Fruit fly (Drosophila melanogaster) whole organism, prepupa: Measurements from ENCODE around the gene Ir7c.

Source experiments
- CG10631 ChIP-seq: fragments of 200-800 bp; sonication (Bioruptor generic); optimal IDR thresholded peaks from 2 replicates; lab custom pipeline; 2016; ENCODE audit warnings: missing biosample characterization, missing genetic modification characterization
- CG10669 ChIP-seq: fragments of 200-800 bp; sonication (Bioruptor generic); optimal IDR thresholded peaks from 3 replicates; lab custom pipeline; 2018; ENCODE audit warnings: missing biosample characterization, mild to moderate bottlenecking, missing genetic modification characterization, moderate library complexity
- CG11294 ChIP-seq: fragments of 200-800 bp; sonication (Bioruptor generic); IDR thresholded peaks from 2 replicates; pipeline ENCODE4 v1.3.6; 2022; ENCODE audit warnings: missing biosample characterization, missing genetic modification characterization
- CG11762 ChIP-seq: fragments of 200-800 bp; sonication (Bioruptor generic); optimal IDR thresholded peaks from 3 replicates; lab custom pipeline; 2016; ENCODE audit warnings: missing biosample characterization, missing genetic modification characterization; ENCODE audit not compliant: insufficient read depth
- CG11902 ChIP-seq: fragments of 200-800 bp; sonication (Bioruptor generic); optimal IDR thresholded peaks from 3 replicates; lab custom pipeline; 2016; ENCODE audit warnings: missing biosample characterization, missing genetic modification characterization
- CG16779 ChIP-seq: fragments of 200-800 bp; sonication (Bioruptor generic); optimal IDR thresholded peaks from 3 replicates; lab custom pipeline; 2017; ENCODE audit warnings: missing biosample characterization, mild to moderate bottlenecking, missing genetic modification characterization
- CG3032 ChIP-seq: fragments of 200-800 bp; optimal IDR thresholded peaks from 2 replicates; lab custom pipeline; 2019; ENCODE audit warnings: missing biosample characterization, mild to moderate bottlenecking, missing genetic modification characterization, moderate library complexity
- CG31627 ChIP-seq: fragments of 200-800 bp; sonication (Bioruptor generic); optimal IDR thresholded peaks from 3 replicates; lab custom pipeline; 2016; ENCODE audit warnings: missing biosample characterization, missing genetic modification characterization
- CG32006 ChIP-seq: fragments of 200-800 bp; sonication (Bioruptor generic); optimal IDR thresholded peaks from 3 replicates; lab custom pipeline; 2017; ENCODE audit warnings: missing biosample characterization, mild to moderate bottlenecking, missing genetic modification characterization
- CG34406 ChIP-seq: fragments of 200-800 bp; sonication (Bioruptor generic); optimal IDR thresholded peaks from 3 replicates; lab custom pipeline; 2016; ENCODE audit warnings: missing biosample characterization, missing genetic modification characterization
- CG4318 ChIP-seq: fragments of 200-800 bp; sonication (Bioruptor generic); optimal IDR thresholded peaks from 3 replicates; lab custom pipeline; 2017; ENCODE audit warnings: missing biosample characterization, mild to moderate bottlenecking, missing genetic modification characterization
- CG6163 ChIP-seq: fragments of 200-800 bp; sonication (Bioruptor generic); IDR thresholded peaks from 3 replicates; pipeline ENCODE4 v1.3.6; 2022; ENCODE audit warnings: missing biosample characterization, missing genetic modification characterization
- CG6276 ChIP-seq: fragments of 200-800 bp; sonication (Bioruptor generic); optimal IDR thresholded peaks from 2 replicates; lab custom pipeline; 2017; ENCODE audit warnings: missing biosample characterization, mild to moderate bottlenecking, missing genetic modification characterization
- CG6792 ChIP-seq: fragments of 200-800 bp; sonication (Bioruptor generic); optimal IDR thresholded peaks from 3 replicates; lab custom pipeline; 2016; ENCODE audit warnings: missing biosample characterization, missing genetic modification characterization
- CG6808 ChIP-seq: fragments of 200-800 bp; sonication (Bioruptor generic); optimal IDR thresholded peaks from 3 replicates; lab custom pipeline; 2017; ENCODE audit warnings: missing biosample characterization, missing genetic modification characterization, mild to moderate bottlenecking, moderate library complexity, missing genetic modification reagents
- CG6854 ChIP-seq: fragments of 200-800 bp; sonication (Bioruptor generic); optimal IDR thresholded peaks from 2 replicates; lab custom pipeline; 2017; ENCODE audit warnings: missing biosample characterization, mild to moderate bottlenecking, missing genetic modification characterization
- CG7368 ChIP-seq: fragments of 200-800 bp; sonication (Bioruptor generic); optimal IDR thresholded peaks from 3 replicates; lab custom pipeline; 2016; ENCODE audit warnings: missing biosample characterization, missing genetic modification characterization
- CG8119 ChIP-seq: fragments of 200-800 bp; sonication (Bioruptor generic); IDR thresholded peaks from 3 replicates; pipeline ENCODE4 v1.3.6; 2022; ENCODE audit warnings: missing biosample characterization, missing genetic modification characterization
- CG8319 ChIP-seq: fragments of 200-800 bp; sonication (Bioruptor generic); optimal IDR thresholded peaks from 3 replicates; lab custom pipeline; 2016; ENCODE audit warnings: missing biosample characterization, missing genetic modification characterization
- CG8632 ChIP-seq: fragments of 200-800 bp; sonication (Bioruptor generic); optimal IDR thresholded peaks from 3 replicates; lab custom pipeline; 2016; ENCODE audit warnings: missing biosample characterization, missing genetic modification characterization
- Eip75B ChIP-seq: fragments of 200-800 bp; sonication (Bioruptor generic); optimal IDR thresholded peaks from 3 replicates; lab custom pipeline; 2016; ENCODE audit warnings: missing biosample characterization, missing genetic modification characterization
- Eip93F ChIP-seq: fragments of 200-800 bp; sonication (Bioruptor generic); optimal IDR thresholded peaks from 2 replicates; lab custom pipeline; 2016; ENCODE audit warnings: missing biosample characterization, mild to moderate bottlenecking, missing genetic modification characterization
- Ets21C ChIP-seq: fragments of 200-800 bp; sonication (Bioruptor generic); optimal IDR thresholded peaks from 3 replicates; lab custom pipeline; 2016; ENCODE audit warnings: missing biosample characterization, missing genetic modification characterization
- Hr38 ChIP-seq: sonication (Bioruptor generic); optimal IDR thresholded peaks from 2 replicates; lab custom pipeline; 2016; ENCODE audit warnings: missing biosample characterization, missing genetic modification characterization
- Hr39 ChIP-seq: fragments of 200-800 bp; sonication (Bioruptor generic); optimal IDR thresholded peaks from 2 replicates; lab custom pipeline; 2016; ENCODE audit warnings: missing biosample characterization, missing genetic modification characterization
- Hr4 ChIP-seq: fragments of 200-800 bp; sonication (Bioruptor generic); optimal IDR thresholded peaks from 3 replicates; lab custom pipeline; 2016; ENCODE audit warnings: missing biosample characterization, missing genetic modification characterization
- Lpt ChIP-seq: fragments of 200-800 bp; sonication (Bioruptor generic); optimal IDR thresholded peaks from 3 replicates; lab custom pipeline; 2016; ENCODE audit warnings: missing biosample characterization, missing genetic modification characterization
- Met ChIP-seq: fragments of 200-800 bp; sonication (Bioruptor generic); optimal IDR thresholded peaks from 3 replicates; lab custom pipeline; 2016; ENCODE audit warnings: missing biosample characterization, missing genetic modification characterization
- OdsH ChIP-seq: fragments of 200-800 bp; sonication (Bioruptor generic); optimal IDR thresholded peaks from 3 replicates; lab custom pipeline; 2016; ENCODE audit warnings: missing biosample characterization, missing genetic modification characterization
- Smox ChIP-seq: fragments of 200-800 bp; sonication (Bioruptor generic); optimal IDR thresholded peaks from 3 replicates; lab custom pipeline; 2016; ENCODE audit warnings: missing biosample characterization, missing genetic modification characterization
- Sox102F ChIP-seq: fragments of 200-800 bp; sonication (Bioruptor generic); optimal IDR thresholded peaks from 2 replicates; lab custom pipeline; 2016; ENCODE audit warnings: missing biosample characterization, mild to moderate bottlenecking, missing genetic modification characterization
- Sox14 ChIP-seq: fragments of 200-800 bp; sonication (Bioruptor generic); optimal IDR thresholded peaks from 3 replicates; lab custom pipeline; 2016; ENCODE audit warnings: missing biosample characterization, missing genetic modification characterization
- Sox15 ChIP-seq: fragments of 200-800 bp; sonication (Bioruptor generic); optimal IDR thresholded peaks from 3 replicates; lab custom pipeline; 2016; ENCODE audit warnings: missing biosample characterization, missing genetic modification characterization
- achi ChIP-seq: fragments of 200-800 bp; sonication (Bioruptor generic); optimal IDR thresholded peaks from 3 replicates; lab custom pipeline; 2016; ENCODE audit warnings: missing biosample characterization, missing genetic modification characterization
- cyc ChIP-seq: fragments of 200-800 bp; sonication (Bioruptor generic); optimal IDR thresholded peaks from 3 replicates; lab custom pipeline; 2016; ENCODE audit warnings: missing biosample characterization, missing genetic modification characterization
- dac ChIP-seq: fragments of 200-800 bp; sonication (Bioruptor generic); optimal IDR thresholded peaks from 2 replicates; lab custom pipeline; 2017; ENCODE audit warnings: missing biosample characterization, mild to moderate bottlenecking, missing genetic modification characterization
- dsx ChIP-seq: fragments of 200-800 bp; optimal IDR thresholded peaks from 3 replicates; lab custom pipeline; 2019; ENCODE audit warnings: missing biosample characterization, mild to moderate bottlenecking, missing genetic modification characterization, moderate library complexity; ENCODE audit not compliant: poor library complexity, severe bottlenecking
- eg ChIP-seq: fragments of 200-800 bp; sonication (Bioruptor generic); IDR thresholded peaks from 3 replicates; pipeline ENCODE4 v1.3.6; 2022; ENCODE audit warnings: missing biosample characterization, missing genetic modification characterization
- esn ChIP-seq: fragments of 200-800 bp; sonication (Bioruptor generic); optimal IDR thresholded peaks from 2 replicates; lab custom pipeline; 2016; ENCODE audit warnings: missing biosample characterization, mild to moderate bottlenecking, missing genetic modification characterization, moderate library complexity
- fd59A ChIP-seq: fragments of 200-800 bp; sonication (Bioruptor generic); optimal IDR thresholded peaks from 2 replicates; lab custom pipeline; 2017; ENCODE audit warnings: missing biosample characterization, mild to moderate bottlenecking, missing genetic modification characterization, missing genetic modification reagents
- fd85E ChIP-seq: fragments of 200-800 bp; sonication (Bioruptor generic); optimal IDR thresholded peaks from 3 replicates; lab custom pipeline; 2016; ENCODE audit warnings: missing biosample characterization, missing genetic modification characterization
- fkh ChIP-seq: fragments of 200-800 bp; sonication (Bioruptor generic); optimal IDR thresholded peaks from 3 replicates; lab custom pipeline; 2017; ENCODE audit warnings: missing biosample characterization, mild to moderate bottlenecking, missing genetic modification characterization, moderate library complexity
- lz ChIP-seq: fragments of 200-800 bp; sonication (Bioruptor generic); optimal IDR thresholded peaks from 3 replicates; lab custom pipeline; 2016; ENCODE audit warnings: missing biosample characterization, missing genetic modification characterization
- net ChIP-seq: fragments of 200-800 bp; sonication (Bioruptor generic); optimal IDR thresholded peaks from 3 replicates; lab custom pipeline; 2016; ENCODE audit warnings: missing biosample characterization, missing genetic modification characterization
- pdm3 ChIP-seq: fragments of 200-800 bp; sonication (Bioruptor generic); optimal IDR thresholded peaks from 3 replicates; lab custom pipeline; 2016; ENCODE audit warnings: missing biosample characterization, missing genetic modification characterization
- spab ChIP-seq: fragments of 200-800 bp; sonication (Bioruptor generic); optimal IDR thresholded peaks from 2 replicates; lab custom pipeline; 2017; ENCODE audit warnings: missing biosample characterization, mild to moderate bottlenecking, missing genetic modification characterization, missing genetic modification reagents
- ss ChIP-seq, 2 experiments: fragments of 200-800 bp; sonication (Bioruptor generic); optimal IDR thresholded peaks; 2 replicates in 1 of 2; 3 replicates in 1 of 2; lab custom pipeline; 2017 to 2018; ENCODE audit warnings: mild to moderate bottlenecking in 2 of 2, missing biosample characterization in 2 of 2, missing genetic modification characterization in 2 of 2, moderate library complexity in 1 of 2
- topi ChIP-seq: fragments of 200-800 bp; sonication (Bioruptor generic); optimal IDR thresholded peaks from 3 replicates; lab custom pipeline; 2016; ENCODE audit warnings: missing biosample characterization, missing genetic modification characterization

Ir7c gene

dm6 chrX:7892539-7892899, 18.3 kb downstream of the Ir7c start (continued):
- TF ChIP-seq CG16779 (tag; lab: Kevin White, UChicago) (no peak), achi (GFP tag; lab: Kevin White, UChicago) (peak; percentile 53), eg (no peak), pdm3 (GFP tag; lab: Kevin White, UChicago) (peak; percentile 67), dac (peak; percentile 28), Sox15 (no peak), esn (peak; percentile 73), Hr38 (GFP tag; lab: Kevin White, UChicago) (no peak), Sox14 (GFP tag; lab: Kevin White, UChicago) (peak; percentile 67), CG32006 (peak; percentile 71), CG8319 (peak; percentile 15), Eip75B (GFP tag; lab: Kevin White, UChicago) (peak; percentile 59), CG6163 (GFP tag; lab: Robert Waterston, UW) (0 out of 3 replicates have a peak, but pooled peaks have one; percentile 25)

- peak; percentile 52 for TF ChIP-seq Met (GFP tag; lab: Kevin White, UChicago)
- TF ChIP-seq dsx (GFP tag; lab: Kevin White, UChicago), result peak; percentile 24
- peak; percentile 28 for TF ChIP-seq CG34406 (GFP tag; lab: Kevin White, UChicago)
- peak; percentile 45 for TF ChIP-seq OdsH (GFP tag; lab: Kevin White, UChicago)
- TF ChIP-seq Sox102F (GFP tag; lab: Kevin White, UChicago), result peak; percentile 42
- TF ChIP-seq CG10631 (GFP tag; lab: Kevin White, UChicago), result peak; percentile 73
- TF ChIP-seq cyc, result peak; percentile 46
- TF ChIP-seq CG6792, result peak; percentile 41
- TF ChIP-seq CG8632 (GFP tag; lab: Kevin White, UChicago), result no peak
- TF ChIP-seq CG4318, result no peak
- no peak for TF ChIP-seq fd59A (GFP tag; lab: Kevin White, UChicago)
- TF ChIP-seq fd85E (GFP tag; lab: Kevin White, UChicago), result no peak
- peak; percentile 26 for TF ChIP-seq CG10669 (GFP tag; lab: Kevin White, UChicago)
- TF ChIP-seq CG6276, result no peak
- TF ChIP-seq Eip93F (GFP tag; lab: Kevin White, UChicago), result peak; percentile 57
- TF ChIP-seq CG8319, result no peak
- no peak for TF ChIP-seq fkh (GFP tag; lab: Kevin White, UChicago)
- TF ChIP-seq Smox (GFP tag; lab: Kevin White, UChicago), result peak; percentile 57
- TF ChIP-seq CG7368 (GFP tag; lab: Kevin White, UChicago), result no peak
- TF ChIP-seq Hr39, result peak; percentile 48
- TF ChIP-seq Ets21C (GFP tag; lab: Kevin White, UChicago), result peak; percentile 13
- peak; percentile 49; the same call in 2 of the 3 replicates for TF ChIP-seq eg
- TF ChIP-seq lz (GFP tag; lab: Kevin White, UChicago), result peak; percentile 57
- TF ChIP-seq CG3032, result peak; percentile 51
- no peak for TF ChIP-seq CG11762 (GFP tag; lab: Kevin White, UChicago)
- no peak for TF ChIP-seq CG11294 (GFP tag; lab: Robert Waterston, UW)
- TF ChIP-seq spab (GFP tag; lab: Kevin White, UChicago), result no peak
- TF ChIP-seq Hr4 (GFP tag; lab: Kevin White, UChicago), result peak; percentile 52
- TF ChIP-seq CG6163 (GFP tag; lab: Robert Waterston, UW), result peak; percentile 56; the same call in 2 of the 3 replicates
- TF ChIP-seq Sox14 (GFP tag; lab: Kevin White, UChicago), result peak; percentile 7
- TF ChIP-seq Lpt (GFP tag; lab: Kevin White, UChicago), result no peak
- peak; percentile 50 for TF ChIP-seq CG31627 (GFP tag; lab: Kevin White, UChicago)
- TF ChIP-seq Sox15, result no peak
- peak; percentile 43; the same call in 1 of the 3 replicates for TF ChIP-seq CG8119 (GFP tag; lab: Robert Waterston, UW)
- TF ChIP-seq ss (GFP tag; optimal IDR thresholded peaks at IDR 0.05; lab: Kevin White, UChicago), result peak in 1 of 2 experiments; percentile 4
- TF ChIP-seq CG6808 (GFP tag; lab: Kevin White, UChicago), result no peak
- TF ChIP-seq topi (GFP tag; lab: Kevin White, UChicago), result peak; percentile 46
- no peak for TF ChIP-seq net
- no peak for TF ChIP-seq CG6854 (GFP tag; lab: Kevin White, UChicago)
- peak; percentile 6 for TF ChIP-seq CG32006
- TF ChIP-seq dac, result no peak
- peak; percentile 1 for TF ChIP-seq CG11902 (GFP tag; lab: Kevin White, UChicago)
Observed at dm6 chrX:7893411-7894122, 19.4 kb downstream of the Ir7c start, which contains the start of the genes CG45089, ND-MNLL and p115. Gene CG45089, minus strand, starts transcription at chrX:7893798. Gene ND-MNLL, minus strand, starts transcription at chrX:7893798. Gene p115, plus strand, starts transcription at chrX:7894031.
